Fruit fly (Drosophila melanogaster) whole organism, wandering third instar larva: Measurements from ENCODE around the gene CG5180.

Experiments
- Abd-B ChIP-seq: fragments of >200 bp; optimal IDR thresholded peaks from 2 replicates; lab custom pipeline; 2017; ENCODE audit warnings: missing biosample characterization, missing genetic modification characterization
- CG32264 ChIP-seq: fragments of 200-800 bp; sonication (Bioruptor generic); optimal IDR thresholded peaks from 2 replicates; lab custom pipeline; 2016; ENCODE audit warnings: missing biosample characterization, missing genetic modification characterization
- CG9705 ChIP-seq: fragments of 200-800 bp; sonication (Bioruptor generic); optimal IDR thresholded peaks from 2 replicates; lab custom pipeline; 2018; ENCODE audit warnings: missing biosample characterization, mild to moderate bottlenecking, missing genetic modification characterization
- CrebA ChIP-seq: fragments of 200-800 bp; sonication (Bioruptor generic); optimal IDR thresholded peaks from 2 replicates; lab custom pipeline; 2016; ENCODE audit warnings: missing biosample characterization, mild to moderate bottlenecking, missing genetic modification characterization, borderline replicate concordance
- Dfd ChIP-seq: fragments of >200 bp; optimal IDR thresholded peaks from 2 replicates; lab custom pipeline; 2017; ENCODE audit warnings: missing biosample characterization, missing genetic modification characterization
- Dif ChIP-seq: fragments of 200-275, 200-300 bp; sonication (Bioruptor generic); optimal IDR thresholded peaks from 2 replicates; lab custom pipeline; 2018; ENCODE audit warnings: missing biosample characterization, missing genetic modification characterization; ENCODE audit not compliant: partially characterized antibody
- GATAd ChIP-seq: sonication (Bioruptor generic); optimal IDR thresholded peaks from 2 replicates; lab custom pipeline; 2016; ENCODE audit warnings: missing biosample characterization, missing genetic modification characterization
- HLH106 ChIP-seq: fragments of 200-800 bp; optimal IDR thresholded peaks from 3 replicates; lab custom pipeline; 2019; ENCODE audit warnings: missing biosample characterization, mild to moderate bottlenecking, missing genetic modification characterization, moderate library complexity
- Hnf4 ChIP-seq: fragments of 200-800 bp; sonication (Bioruptor generic); optimal IDR thresholded peaks from 2 replicates; lab custom pipeline; 2016; ENCODE audit warnings: missing biosample characterization, mild to moderate bottlenecking, missing genetic modification characterization
- Hr78 ChIP-seq: fragments of >200 bp; optimal IDR thresholded peaks from 2 replicates; lab custom pipeline; 2017; ENCODE audit warnings: missing biosample characterization, missing genetic modification characterization
- Hr83 ChIP-seq: fragments of 200-300 bp; sonication (Bioruptor generic); optimal IDR thresholded peaks from 2 replicates; lab custom pipeline; 2016; ENCODE audit warnings: missing biosample characterization, mild to moderate bottlenecking, missing genetic modification characterization, moderate library complexity; ENCODE audit not compliant: poor library complexity, severe bottlenecking
- Jra ChIP-seq: sonication (Bioruptor generic); optimal IDR thresholded peaks from 2 replicates; lab custom pipeline; 2016; ENCODE audit warnings: missing biosample characterization, missing genetic modification characterization
- Mio ChIP-seq: sonication (Bioruptor generic); optimal IDR thresholded peaks from 2 replicates; lab custom pipeline; 2016; ENCODE audit warnings: missing biosample characterization, missing genetic modification characterization
- Myc ChIP-seq: fragments of >200 bp; optimal IDR thresholded peaks from 2 replicates; lab custom pipeline; 2017
- N ChIP-seq: fragments of >200 bp; optimal IDR thresholded peaks from 2 replicates; lab custom pipeline; 2018; ENCODE audit warnings: missing biosample characterization, missing external identifiers, missing genetic modification characterization
- OdsH ChIP-seq: fragments of 200-800 bp; sonication (Bioruptor generic); optimal IDR thresholded peaks from 2 replicates; lab custom pipeline; 2016; ENCODE audit warnings: missing biosample characterization, mild to moderate bottlenecking, missing genetic modification characterization
- Rel ChIP-seq, 2 experiments: fragments of 200-800 bp; sonication (Bioruptor generic) in 1 of 2; optimal IDR thresholded peaks; 2 replicates in 1 of 2; 3 replicates in 1 of 2; lab custom pipeline; 2016 to 2019; ENCODE audit warnings: mild to moderate bottlenecking in 2 of 2, missing biosample characterization in 2 of 2, missing genetic modification characterization in 2 of 2, moderate library complexity in 1 of 2
- Sp1 ChIP-seq: fragments of 200-800 bp; sonication (Bioruptor generic); optimal IDR thresholded peaks from 3 replicates; lab custom pipeline; 2019; ENCODE audit warnings: missing biosample characterization, mild to moderate bottlenecking, missing genetic modification characterization, moderate library complexity
- Vsx2 ChIP-seq: fragments of 200-300, 225-300 bp; sonication (Bioruptor generic); optimal IDR thresholded peaks from 2 replicates; lab custom pipeline; 2018; ENCODE audit warnings: missing biosample characterization, missing genetic modification characterization; ENCODE audit not compliant: partially characterized antibody
- br ChIP-seq: fragments of 200-800 bp; sonication (Bioruptor generic); optimal IDR thresholded peaks from 2 replicates; lab custom pipeline; 2016; ENCODE audit warnings: missing biosample characterization, missing genetic modification characterization
- brk ChIP-seq: fragments of 200-800 bp; sonication (Bioruptor generic); optimal IDR thresholded peaks from 2 replicates; lab custom pipeline; 2016; ENCODE audit warnings: missing biosample characterization, mild to moderate bottlenecking, missing genetic modification characterization
- dl ChIP-seq, 2 experiments: fragments of 175-275, 200-275 bp in 1 of 2; fragments of 200-275 bp in 1 of 2; sonication (Bioruptor generic); optimal IDR thresholded peaks; lab custom pipeline; 2018; ENCODE audit warnings: mild to moderate bottlenecking in 2 of 2, missing biosample characterization in 2 of 2, missing genetic modification characterization in 2 of 2, moderate library complexity in 2 of 2; ENCODE audit not compliant: partially characterized antibody in 2 of 2, insufficient read depth in 1 of 2
- dmrt93B ChIP-seq: fragments of 200-800 bp; sonication (Bioruptor generic); optimal IDR thresholded peaks from 2 replicates; lab custom pipeline; 2018; ENCODE audit warnings: missing biosample characterization, mild to moderate bottlenecking, missing genetic modification characterization
- dsf ChIP-seq: sonication (Bioruptor generic); optimal IDR thresholded peaks from 2 replicates; lab custom pipeline; 2016; ENCODE audit warnings: missing biosample characterization, missing genetic modification characterization, borderline replicate concordance
- ey ChIP-seq: fragments of 200-800 bp; sonication (Bioruptor generic); optimal IDR thresholded peaks from 2 replicates; lab custom pipeline; 2016; ENCODE audit warnings: missing biosample characterization, missing genetic modification characterization
- foxo ChIP-seq, 2 experiments: fragments of 200-800 bp; sonication (Bioruptor generic); optimal IDR thresholded peaks; 2 replicates in 1 of 2; 3 replicates in 1 of 2; lab custom pipeline; 2016 to 2017; ENCODE audit warnings: missing biosample characterization in 2 of 2, missing genetic modification characterization in 2 of 2
- fru ChIP-seq: fragments of 200-800 bp; sonication (Bioruptor generic); optimal IDR thresholded peaks from 3 replicates; lab custom pipeline; 2016; ENCODE audit warnings: missing biosample characterization, mild to moderate bottlenecking, missing genetic modification characterization
- h ChIP-seq: fragments of 200-800 bp; sonication (Bioruptor generic); optimal IDR thresholded peaks from 3 replicates; lab custom pipeline; 2016; ENCODE audit warnings: missing biosample characterization, mild to moderate bottlenecking, missing genetic modification characterization
- jim ChIP-seq: fragments of 175-275, 200-325 bp; sonication (Bioruptor generic); optimal IDR thresholded peaks from 2 replicates; lab custom pipeline; 2016; ENCODE audit warnings: missing biosample characterization, mild to moderate bottlenecking, missing genetic modification characterization
- lola ChIP-seq: fragments of >200 bp; optimal IDR thresholded peaks from 2 replicates; lab custom pipeline; 2017; ENCODE audit warnings: missing biosample characterization, missing genetic modification characterization
- pan ChIP-seq: fragments of >200 bp; optimal IDR thresholded peaks from 2 replicates; lab custom pipeline; 2017
- psq ChIP-seq: fragments of 200-800 bp; sonication (Bioruptor generic); optimal IDR thresholded peaks from 3 replicates; lab custom pipeline; 2017; ENCODE audit warnings: missing biosample characterization, mild to moderate bottlenecking, missing genetic modification characterization, moderate library complexity
- rgr ChIP-seq: fragments of 200-800 bp; sonication (Bioruptor generic); optimal IDR thresholded peaks from 3 replicates; lab custom pipeline; 2016; ENCODE audit warnings: missing biosample characterization, mild to moderate bottlenecking, missing genetic modification characterization
- sage ChIP-seq: fragments of 200-800 bp; sonication (Bioruptor generic); optimal IDR thresholded peaks from 2 replicates; lab custom pipeline; 2016; ENCODE audit warnings: missing biosample characterization, mild to moderate bottlenecking, missing genetic modification characterization
- sv ChIP-seq: fragments of 200-800 bp; sonication (Bioruptor generic); optimal IDR thresholded peaks from 3 replicates; lab custom pipeline; 2016; ENCODE audit warnings: missing biosample characterization, missing genetic modification characterization
- tai ChIP-seq: sonication (Bioruptor generic); optimal IDR thresholded peaks from 2 replicates; lab custom pipeline; 2016; ENCODE audit warnings: missing biosample characterization, missing genetic modification characterization
- usp ChIP-seq: fragments of >200 bp; optimal IDR thresholded peaks from 2 replicates; lab custom pipeline; 2017; ENCODE audit warnings: missing biosample characterization, missing genetic modification characterization
- woc ChIP-seq: sonication (Bioruptor generic); optimal IDR thresholded peaks from 2 replicates; lab custom pipeline; 2016; ENCODE audit warnings: missing biosample characterization, mild to moderate bottlenecking, missing genetic modification characterization

Gene CG5180

dm6 chr3R:20555720-20556280, 1.9 kb upstream of the CG5180 start:
- TF ChIP-seq tai (GFP tag; lab: Kevin White, UChicago) (no peak), Vsx2 (GFP tag; lab: Kevin White, UChicago) (no peak), foxo (GFP tag; optimal IDR thresholded peaks at IDR 0.05; lab: Kevin White, UChicago) (peak in 1 of 2 experiments; percentile 39), lola (GFP tag; lab: Kevin White, UChicago) (no peak), sage (GFP tag; lab: Kevin White, UChicago) (no peak), woc (GFP tag; lab: Kevin White, UChicago) (no peak), CG9705 (GFP tag; lab: Kevin White, UChicago) (no peak), N (GFP tag; lab: Kevin White, UChicago) (no peak), Rel (GFP tag; optimal IDR thresholded peaks at IDR 0.05; lab: Kevin White, UChicago) (peak; percentile 68), Rel (tag; optimal IDR thresholded peaks at IDR 0.05; lab: Kevin White, UChicago) (peak; percentile 15), CrebA (GFP tag; lab: Kevin White, UChicago) (no peak), Hr83 (peak; percentile 32), dmrt93B (GFP tag; lab: Kevin White, UChicago) (no peak), brk (GFP tag; lab: Kevin White, UChicago) (no peak), Mio (GFP tag; lab: Kevin White, UChicago) (no peak), dl (GFP tag; optimal IDR thresholded peaks at IDR 0.05; lab: Kevin White, UChicago; ENCODE audit: insufficient read depth in 1 of 2, partially characterized antibody in 2 of 2) (no peak), Abd-B (GFP tag; lab: Kevin White, UChicago) (no peak), dsf (GFP tag; lab: Kevin White, UChicago) (no peak), CG32264 (no peak), Dif (GFP tag; lab: Kevin White, UChicago) (peak; percentile 43), sv (GFP tag; lab: Kevin White, UChicago) (no peak), h (no peak), HLH106 (tag; lab: Kevin White, UChicago) (no peak)

dm6 chr3R:20556281-20557113, 1.2 kb upstream of the CG5180 start:
- peak; percentile 47 for TF ChIP-seq psq (GFP tag; lab: Kevin White, UChicago)
- no peak for TF ChIP-seq CrebA (GFP tag; lab: Kevin White, UChicago)
- peak; percentile 72 for TF ChIP-seq fru (GFP tag; lab: Kevin White, UChicago)
- TF ChIP-seq Abd-B (GFP tag; lab: Kevin White, UChicago) = no peak
- TF ChIP-seq dl (GFP tag; optimal IDR thresholded peaks at IDR 0.05; lab: Kevin White, UChicago; ENCODE audit: insufficient read depth in 1 of 2, partially characterized antibody in 2 of 2) = no peak
- TF ChIP-seq ey (GFP tag; lab: Kevin White, UChicago) = peak; percentile 62
- peak; percentile 60 for TF ChIP-seq rgr
- TF ChIP-seq Myc (lab: Kevin White, UChicago) = no peak
- no peak for TF ChIP-seq Vsx2 (GFP tag; lab: Kevin White, UChicago)
- peak; percentile 37 for TF ChIP-seq sv (GFP tag; lab: Kevin White, UChicago)
- TF ChIP-seq GATAd = no peak
- TF ChIP-seq Hnf4 (GFP tag; lab: Kevin White, UChicago) = peak; percentile 9
- TF ChIP-seq lola (GFP tag; lab: Kevin White, UChicago) = no peak
- TF ChIP-seq Hr78 (GFP tag; lab: Kevin White, UChicago) = no peak
- TF ChIP-seq usp (GFP tag; lab: Kevin White, UChicago) = no peak
- TF ChIP-seq pan (lab: Kevin White, UChicago) = no peak
- TF ChIP-seq woc (GFP tag; lab: Kevin White, UChicago) = peak; percentile 72
- TF ChIP-seq Sp1 (GFP tag; lab: Kevin White, UChicago) = peak; percentile 18
- peak; percentile 54 for TF ChIP-seq HLH106 (tag; lab: Kevin White, UChicago)
- TF ChIP-seq tai (GFP tag; lab: Kevin White, UChicago) = no peak
- TF ChIP-seq Dif (GFP tag; lab: Kevin White, UChicago) = peak; percentile 4
- no peak for TF ChIP-seq dsf (GFP tag; lab: Kevin White, UChicago)
- no peak for TF ChIP-seq Jra
- TF ChIP-seq h = peak; percentile 82
- no peak for TF ChIP-seq Rel (GFP tag; optimal IDR thresholded peaks at IDR 0.05; lab: Kevin White, UChicago)
- no peak for TF ChIP-seq Rel (tag; optimal IDR thresholded peaks at IDR 0.05; lab: Kevin White, UChicago)
- peak; percentile 37 for TF ChIP-seq dmrt93B (GFP tag; lab: Kevin White, UChicago)
- no peak for TF ChIP-seq Mio (GFP tag; lab: Kevin White, UChicago)
- TF ChIP-seq N (GFP tag; lab: Kevin White, UChicago) = no peak
- peak; percentile 14 for TF ChIP-seq brk (GFP tag; lab: Kevin White, UChicago)
- no peak for TF ChIP-seq CG32264
- peak; percentile 67 for TF ChIP-seq OdsH (GFP tag; lab: Kevin White, UChicago)
- peak; percentile 55 for TF ChIP-seq br (GFP tag; lab: Kevin White, UChicago)
- no peak for TF ChIP-seq Dfd (GFP tag; lab: Kevin White, UChicago)
- no peak for TF ChIP-seq CG9705 (GFP tag; lab: Kevin White, UChicago)
- TF ChIP-seq jim (GFP tag; lab: Kevin White, UChicago) = no peak
- no peak for TF ChIP-seq Hr83
- TF ChIP-seq sage (GFP tag; lab: Kevin White, UChicago) = no peak
- TF ChIP-seq foxo (GFP tag; optimal IDR thresholded peaks at IDR 0.05; lab: Kevin White, UChicago) = peak in 1 of 2 experiments; percentile 76
